Fruit fly (Drosophila melanogaster) whole organism, prepupa: Measurements from ENCODE around the gene Rpn11.
A peak's percentile ranks its signal among the peaks of the same experiment; 100 is the strongest.

Source experiments
- Blimp-1 ChIP-seq: fragments of 200-800 bp; sonication (Bioruptor generic); optimal IDR thresholded peaks from 3 replicates; lab custom pipeline; 2017; ENCODE audit warnings: missing biosample characterization, missing genetic modification characterization, mild to moderate bottlenecking, moderate library complexity, missing genetic modification reagents
- CG10669 ChIP-seq: fragments of 200-800 bp; sonication (Bioruptor generic); optimal IDR thresholded peaks from 3 replicates; lab custom pipeline; 2018; ENCODE audit warnings: missing biosample characterization, mild to moderate bottlenecking, missing genetic modification characterization, moderate library complexity
- CG11294 ChIP-seq: fragments of 200-800 bp; sonication (Bioruptor generic); IDR thresholded peaks from 2 replicates; pipeline ENCODE4 v1.3.6; 2022; ENCODE audit warnings: missing biosample characterization, missing genetic modification characterization
- CG11902 ChIP-seq: fragments of 200-800 bp; sonication (Bioruptor generic); optimal IDR thresholded peaks from 3 replicates; lab custom pipeline; 2016; ENCODE audit warnings: missing biosample characterization, missing genetic modification characterization
- CG1621 ChIP-seq: fragments of 200-800 bp; sonication (Bioruptor generic); optimal IDR thresholded peaks from 3 replicates; lab custom pipeline; 2018; ENCODE audit warnings: missing biosample characterization, mild to moderate bottlenecking, missing genetic modification characterization
- CG16779 ChIP-seq: fragments of 200-800 bp; sonication (Bioruptor generic); optimal IDR thresholded peaks from 3 replicates; lab custom pipeline; 2017; ENCODE audit warnings: missing biosample characterization, mild to moderate bottlenecking, missing genetic modification characterization
- CG3032 ChIP-seq: fragments of 200-800 bp; optimal IDR thresholded peaks from 2 replicates; lab custom pipeline; 2019; ENCODE audit warnings: missing biosample characterization, mild to moderate bottlenecking, missing genetic modification characterization, moderate library complexity
- CG31627 ChIP-seq: fragments of 200-800 bp; sonication (Bioruptor generic); optimal IDR thresholded peaks from 3 replicates; lab custom pipeline; 2016; ENCODE audit warnings: missing biosample characterization, missing genetic modification characterization
- CG32006 ChIP-seq: fragments of 200-800 bp; sonication (Bioruptor generic); optimal IDR thresholded peaks from 3 replicates; lab custom pipeline; 2017; ENCODE audit warnings: missing biosample characterization, mild to moderate bottlenecking, missing genetic modification characterization
- CG34406 ChIP-seq: fragments of 200-800 bp; sonication (Bioruptor generic); optimal IDR thresholded peaks from 3 replicates; lab custom pipeline; 2016; ENCODE audit warnings: missing biosample characterization, missing genetic modification characterization
- CG3919 ChIP-seq: fragments of 200-800 bp; sonication (Bioruptor generic); optimal IDR thresholded peaks from 3 replicates; lab custom pipeline; 2016; ENCODE audit warnings: missing biosample characterization, missing genetic modification characterization
- CG4318 ChIP-seq: fragments of 200-800 bp; sonication (Bioruptor generic); optimal IDR thresholded peaks from 3 replicates; lab custom pipeline; 2017; ENCODE audit warnings: missing biosample characterization, mild to moderate bottlenecking, missing genetic modification characterization
- CG6163 ChIP-seq: fragments of 200-800 bp; sonication (Bioruptor generic); IDR thresholded peaks from 3 replicates; pipeline ENCODE4 v1.3.6; 2022; ENCODE audit warnings: missing biosample characterization, missing genetic modification characterization
- CG6276 ChIP-seq: fragments of 200-800 bp; sonication (Bioruptor generic); optimal IDR thresholded peaks from 2 replicates; lab custom pipeline; 2017; ENCODE audit warnings: missing biosample characterization, mild to moderate bottlenecking, missing genetic modification characterization
- CG6792 ChIP-seq: fragments of 200-800 bp; sonication (Bioruptor generic); optimal IDR thresholded peaks from 3 replicates; lab custom pipeline; 2016; ENCODE audit warnings: missing biosample characterization, missing genetic modification characterization
- CG6808 ChIP-seq: fragments of 200-800 bp; sonication (Bioruptor generic); optimal IDR thresholded peaks from 3 replicates; lab custom pipeline; 2017; ENCODE audit warnings: missing biosample characterization, missing genetic modification characterization, mild to moderate bottlenecking, moderate library complexity, missing genetic modification reagents
- CG6854 ChIP-seq: fragments of 200-800 bp; sonication (Bioruptor generic); optimal IDR thresholded peaks from 2 replicates; lab custom pipeline; 2017; ENCODE audit warnings: missing biosample characterization, mild to moderate bottlenecking, missing genetic modification characterization
- CG7368 ChIP-seq: fragments of 200-800 bp; sonication (Bioruptor generic); optimal IDR thresholded peaks from 3 replicates; lab custom pipeline; 2016; ENCODE audit warnings: missing biosample characterization, missing genetic modification characterization
- CG8119 ChIP-seq: fragments of 200-800 bp; sonication (Bioruptor generic); IDR thresholded peaks from 3 replicates; pipeline ENCODE4 v1.3.6; 2022; ENCODE audit warnings: missing biosample characterization, missing genetic modification characterization
- CG8319 ChIP-seq: fragments of 200-800 bp; sonication (Bioruptor generic); optimal IDR thresholded peaks from 3 replicates; lab custom pipeline; 2016; ENCODE audit warnings: missing biosample characterization, missing genetic modification characterization
- CG8632 ChIP-seq: fragments of 200-800 bp; sonication (Bioruptor generic); optimal IDR thresholded peaks from 3 replicates; lab custom pipeline; 2016; ENCODE audit warnings: missing biosample characterization, missing genetic modification characterization
- CG9139 ChIP-seq: fragments of 200-800 bp; sonication (Bioruptor generic); optimal IDR thresholded peaks from 3 replicates; lab custom pipeline; 2017; ENCODE audit warnings: missing biosample characterization, mild to moderate bottlenecking, missing genetic modification characterization
- Eip78C ChIP-seq: fragments of 200-800 bp; sonication (Bioruptor generic); peaks from one replicate; lab custom pipeline; 2016; ENCODE audit warnings: missing biosample characterization, missing genetic modification characterization
- Eip93F ChIP-seq: fragments of 200-800 bp; sonication (Bioruptor generic); optimal IDR thresholded peaks from 2 replicates; lab custom pipeline; 2016; ENCODE audit warnings: missing biosample characterization, mild to moderate bottlenecking, missing genetic modification characterization
- Ets21C ChIP-seq: fragments of 200-800 bp; sonication (Bioruptor generic); optimal IDR thresholded peaks from 3 replicates; lab custom pipeline; 2016; ENCODE audit warnings: missing biosample characterization, missing genetic modification characterization
- Hr38 ChIP-seq: sonication (Bioruptor generic); optimal IDR thresholded peaks from 2 replicates; lab custom pipeline; 2016; ENCODE audit warnings: missing biosample characterization, missing genetic modification characterization
- Hr39 ChIP-seq: fragments of 200-800 bp; sonication (Bioruptor generic); optimal IDR thresholded peaks from 2 replicates; lab custom pipeline; 2016; ENCODE audit warnings: missing biosample characterization, missing genetic modification characterization
- Hr4 ChIP-seq: fragments of 200-800 bp; sonication (Bioruptor generic); optimal IDR thresholded peaks from 3 replicates; lab custom pipeline; 2016; ENCODE audit warnings: missing biosample characterization, missing genetic modification characterization
- Lpt ChIP-seq: fragments of 200-800 bp; sonication (Bioruptor generic); optimal IDR thresholded peaks from 3 replicates; lab custom pipeline; 2016; ENCODE audit warnings: missing biosample characterization, missing genetic modification characterization
- Met ChIP-seq: fragments of 200-800 bp; sonication (Bioruptor generic); optimal IDR thresholded peaks from 3 replicates; lab custom pipeline; 2016; ENCODE audit warnings: missing biosample characterization, missing genetic modification characterization
- OdsH ChIP-seq: fragments of 200-800 bp; sonication (Bioruptor generic); optimal IDR thresholded peaks from 3 replicates; lab custom pipeline; 2016; ENCODE audit warnings: missing biosample characterization, missing genetic modification characterization
- Smox ChIP-seq: fragments of 200-800 bp; sonication (Bioruptor generic); optimal IDR thresholded peaks from 3 replicates; lab custom pipeline; 2016; ENCODE audit warnings: missing biosample characterization, missing genetic modification characterization
- Sox14 ChIP-seq: fragments of 200-800 bp; sonication (Bioruptor generic); optimal IDR thresholded peaks from 3 replicates; lab custom pipeline; 2016; ENCODE audit warnings: missing biosample characterization, missing genetic modification characterization
- achi ChIP-seq: fragments of 200-800 bp; sonication (Bioruptor generic); optimal IDR thresholded peaks from 3 replicates; lab custom pipeline; 2016; ENCODE audit warnings: missing biosample characterization, missing genetic modification characterization
- acj6 ChIP-seq: fragments of 200-800 bp; sonication (Bioruptor generic); optimal IDR thresholded peaks from 3 replicates; lab custom pipeline; 2016; ENCODE audit warnings: missing biosample characterization, missing genetic modification characterization
- cyc ChIP-seq: fragments of 200-800 bp; sonication (Bioruptor generic); optimal IDR thresholded peaks from 3 replicates; lab custom pipeline; 2016; ENCODE audit warnings: missing biosample characterization, missing genetic modification characterization
- dac ChIP-seq: fragments of 200-800 bp; sonication (Bioruptor generic); optimal IDR thresholded peaks from 2 replicates; lab custom pipeline; 2017; ENCODE audit warnings: missing biosample characterization, mild to moderate bottlenecking, missing genetic modification characterization
- eg ChIP-seq: fragments of 200-800 bp; sonication (Bioruptor generic); IDR thresholded peaks from 3 replicates; pipeline ENCODE4 v1.3.6; 2022; ENCODE audit warnings: missing biosample characterization, missing genetic modification characterization
- fd85E ChIP-seq: fragments of 200-800 bp; sonication (Bioruptor generic); optimal IDR thresholded peaks from 3 replicates; lab custom pipeline; 2016; ENCODE audit warnings: missing biosample characterization, missing genetic modification characterization
- fkh ChIP-seq: fragments of 200-800 bp; sonication (Bioruptor generic); optimal IDR thresholded peaks from 3 replicates; lab custom pipeline; 2017; ENCODE audit warnings: missing biosample characterization, mild to moderate bottlenecking, missing genetic modification characterization, moderate library complexity
- lz ChIP-seq: fragments of 200-800 bp; sonication (Bioruptor generic); optimal IDR thresholded peaks from 3 replicates; lab custom pipeline; 2016; ENCODE audit warnings: missing biosample characterization, missing genetic modification characterization
- net ChIP-seq: fragments of 200-800 bp; sonication (Bioruptor generic); optimal IDR thresholded peaks from 3 replicates; lab custom pipeline; 2016; ENCODE audit warnings: missing biosample characterization, missing genetic modification characterization
- pdm3 ChIP-seq: fragments of 200-800 bp; sonication (Bioruptor generic); optimal IDR thresholded peaks from 3 replicates; lab custom pipeline; 2016; ENCODE audit warnings: missing biosample characterization, missing genetic modification characterization
- salr ChIP-seq, 2 experiments: fragments of 200-800 bp; sonication (Bioruptor generic); optimal IDR thresholded peaks; 3 replicates each; lab custom pipeline; 2016 to 2018; ENCODE audit warnings: missing biosample characterization in 2 of 2, missing genetic modification characterization in 2 of 2, mild to moderate bottlenecking in 1 of 2
- spab ChIP-seq: fragments of 200-800 bp; sonication (Bioruptor generic); optimal IDR thresholded peaks from 2 replicates; lab custom pipeline; 2017; ENCODE audit warnings: missing biosample characterization, mild to moderate bottlenecking, missing genetic modification characterization, missing genetic modification reagents
- ss ChIP-seq, 2 experiments: fragments of 200-800 bp; sonication (Bioruptor generic); optimal IDR thresholded peaks; 2 replicates in 1 of 2; 3 replicates in 1 of 2; lab custom pipeline; 2017 to 2018; ENCODE audit warnings: mild to moderate bottlenecking in 2 of 2, missing biosample characterization in 2 of 2, missing genetic modification characterization in 2 of 2, moderate library complexity in 1 of 2
- svp ChIP-seq: fragments of 200-800 bp; sonication (Bioruptor generic); peaks from one replicate; lab custom pipeline; 2016; ENCODE audit warnings: missing biosample characterization, missing genetic modification characterization
- topi ChIP-seq: fragments of 200-800 bp; sonication (Bioruptor generic); optimal IDR thresholded peaks from 3 replicates; lab custom pipeline; 2016; ENCODE audit warnings: missing biosample characterization, missing genetic modification characterization
- vri ChIP-seq: fragments of 200-800 bp; sonication (Bioruptor generic); optimal IDR thresholded peaks from 3 replicates; lab custom pipeline; 2016; ENCODE audit warnings: missing biosample characterization, mild to moderate bottlenecking, missing genetic modification characterization

The Rpn11 gene

DNA sequence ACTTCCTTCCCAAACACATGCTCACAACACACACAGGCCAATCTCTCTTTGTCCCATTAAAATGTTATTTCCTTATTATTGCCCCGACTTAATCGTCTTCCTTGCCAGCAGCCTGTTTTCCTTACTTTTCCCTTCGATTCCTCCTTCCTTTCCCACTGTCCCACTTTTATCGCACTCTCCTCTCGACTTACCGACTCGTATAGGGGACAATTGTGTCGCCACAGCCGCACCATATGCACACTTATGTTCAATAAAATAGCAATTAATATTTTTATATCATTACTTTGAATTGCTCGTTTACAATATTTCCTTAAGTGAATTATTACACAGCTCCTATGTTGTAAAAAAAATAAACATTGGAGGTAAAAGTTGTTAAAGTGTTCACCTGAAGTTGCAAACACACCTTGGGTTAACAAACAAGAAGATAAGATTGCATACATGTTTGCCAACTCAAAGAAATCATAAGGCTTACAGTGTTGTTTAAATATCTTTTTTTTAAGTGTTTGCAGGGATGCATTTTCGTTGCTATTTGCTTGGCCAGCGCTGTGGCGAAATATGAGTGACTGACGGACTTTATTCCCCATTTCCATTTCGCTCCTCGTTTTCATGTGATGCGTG lies 27.4 kb upstream of the Rpn11 start (continued):
- TF ChIP-seq CG10669 (GFP tag; lab: Kevin White, UChicago) (peak; percentile 88), Hr39 (GFP tag; lab: Kevin White, UChicago) (peak; percentile 83), eg (GFP tag; lab: Robert Waterston, UW) (peak; percentile 76), dac (GFP tag; lab: Kevin White, UChicago) (peak; percentile 74), CG11902 (peak; percentile 75), CG11294 (GFP tag; lab: Robert Waterston, UW) (peak; percentile 57; the same call in 1 of the 2 replicates), Lpt (GFP tag; lab: Kevin White, UChicago) (peak; percentile 86), CG6276 (GFP tag; lab: Kevin White, UChicago) (peak; percentile 86), cyc (peak; percentile 81), lz (peak; percentile 86), Hr4 (GFP tag; lab: Kevin White, UChicago) (peak; percentile 91), Sox14 (GFP tag; lab: Kevin White, UChicago) (peak; percentile 86), pdm3 (peak; percentile 92), vri (GFP tag; lab: Kevin White, UChicago) (peak; percentile 72), fkh (GFP tag; lab: Kevin White, UChicago) (peak; percentile 69), Hr38 (GFP tag; lab: Kevin White, UChicago) (peak; percentile 15), achi (peak; percentile 88), spab (GFP tag; lab: Kevin White, UChicago) (peak; percentile 84), CG3919 (peak; percentile 89), CG6854 (peak; percentile 84), CG6792 (GFP tag; lab: Kevin White, UChicago) (peak; percentile 91), fd85E (peak; percentile 68), CG16779 (tag; lab: Kevin White, UChicago) (peak; percentile 79), Met (GFP tag; lab: Kevin White, UChicago) (peak; percentile 86), Eip93F (GFP tag; lab: Kevin White, UChicago) (peak; percentile 49), topi (GFP tag; lab: Kevin White, UChicago) (peak; percentile 88), Ets21C (peak; percentile 78), CG9139 (GFP tag; lab: Kevin White, UChicago) (peak; percentile 78), CG4318 (GFP tag; lab: Kevin White, UChicago) (peak; percentile 81), CG7368 (GFP tag; lab: Kevin White, UChicago) (peak; percentile 82), salr (GFP tag; optimal IDR thresholded peaks at IDR 0.05; lab: Kevin White, UChicago) (peak; percentile 71 to 88), ss (GFP tag; optimal IDR thresholded peaks at IDR 0.05; lab: Kevin White, UChicago) (peak; percentile 82 to 91), Smox (peak; percentile 86)

DNA sequence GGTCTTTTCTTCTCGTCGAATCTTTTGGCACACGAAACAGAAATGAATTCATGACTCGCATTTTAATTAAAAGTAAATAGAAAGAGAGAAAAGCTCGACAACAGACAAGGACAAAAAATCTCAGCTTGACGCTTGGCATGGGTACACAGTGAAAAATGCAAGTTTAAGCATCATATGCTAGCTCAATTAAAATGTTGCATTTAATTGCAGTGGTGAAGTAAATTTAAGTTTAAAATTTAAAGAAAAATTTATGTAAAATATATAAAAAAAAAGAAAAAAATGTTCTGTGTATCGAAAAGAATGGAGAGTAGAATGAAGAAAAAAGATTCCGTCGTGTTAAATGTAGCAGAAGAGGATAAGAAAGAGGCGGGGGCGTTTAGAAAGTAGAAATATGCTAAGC lies 26.0 kb upstream of the Rpn11 start:
- TF ChIP-seq Sox14 (GFP tag; lab: Kevin White, UChicago) (no peak), spab (GFP tag; lab: Kevin White, UChicago) (no peak), acj6 (GFP tag; lab: Kevin White, UChicago) (no peak), CG3032 (tag; lab: Kevin White, UChicago) (no peak), CG34406 (GFP tag; lab: Kevin White, UChicago) (peak; percentile 37), CG32006 (GFP tag; lab: Kevin White, UChicago) (peak; percentile 65), CG6276 (GFP tag; lab: Kevin White, UChicago) (peak; percentile 11), svp (GFP tag; lab: Kevin White, UChicago) (peak; percentile 73), CG1621 (tag; lab: Kevin White, UChicago) (no peak), CG16779 (tag; lab: Kevin White, UChicago) (no peak), net (GFP tag; lab: Kevin White, UChicago) (no peak), CG11294 (GFP tag; lab: Robert Waterston, UW) (peak; percentile 19; the same call in 1 of the 2 replicates), Smox (no peak), CG6792 (GFP tag; lab: Kevin White, UChicago) (no peak), CG9139 (GFP tag; lab: Kevin White, UChicago) (no peak), OdsH (GFP tag; lab: Kevin White, UChicago) (peak; percentile 31), CG6163 (GFP tag; lab: Robert Waterston, UW) (peak; percentile 47; the same call in 2 of the 3 replicates), CG7368 (GFP tag; lab: Kevin White, UChicago) (no peak), topi (GFP tag; lab: Kevin White, UChicago) (peak; percentile 31), Eip78C (GFP tag; lab: Kevin White, UChicago) (peak; percentile 57), CG8119 (GFP tag; lab: Robert Waterston, UW) (peak; percentile 49; the same call in 1 of the 3 replicates), CG31627 (GFP tag; lab: Kevin White, UChicago) (peak; percentile 20), CG6808 (GFP tag; lab: Kevin White, UChicago) (no peak), CG8632 (GFP tag; lab: Kevin White, UChicago) (peak; percentile 45), pdm3 (peak; percentile 32), ss (GFP tag; optimal IDR thresholded peaks at IDR 0.05; lab: Kevin White, UChicago) (no peak), CG8319 (GFP tag; lab: Kevin White, UChicago) (no peak), fd85E (no peak), Blimp-1 (GFP tag; lab: Kevin White, UChicago) (no peak), CG10669 (GFP tag; lab: Kevin White, UChicago) (no peak)
